Fruit fly (Drosophila melanogaster) whole organism, embryonic: ENCODE data around the gene Mkp3.
A peak's percentile ranks its signal among the peaks of the same experiment; 100 is the strongest.

Experiments
- Antp ChIP-seq: fragments of 200-800 bp; sonication (Bioruptor generic); optimal IDR thresholded peaks from 3 replicates; lab custom pipeline; 2016; ENCODE audit warnings: missing biosample characterization, missing genetic modification characterization
- Asciz ChIP-seq: fragments of 200-800 bp; sonication (Bioruptor generic); optimal IDR thresholded peaks from 2 replicates; lab custom pipeline; 2017; ENCODE audit warnings: missing biosample characterization, mild to moderate bottlenecking, missing genetic modification characterization, missing genetic modification reagents
- BtbVII ChIP-seq: fragments of 200-800 bp; sonication (Bioruptor generic); optimal IDR thresholded peaks from 3 replicates; lab custom pipeline; 2017; ENCODE audit warnings: missing biosample characterization, mild to moderate bottlenecking, missing genetic modification characterization
- CG10543 ChIP-seq: fragments of 200-800 bp; sonication (Bioruptor generic); optimal IDR thresholded peaks from 3 replicates; lab custom pipeline; 2017; ENCODE audit warnings: missing biosample characterization, mild to moderate bottlenecking, missing genetic modification characterization, moderate library complexity
- CG10654 ChIP-seq: fragments of 200-800 bp; sonication (Bioruptor generic); optimal IDR thresholded peaks from 2 replicates; lab custom pipeline; 2016; ENCODE audit warnings: missing biosample characterization, missing genetic modification characterization
- CG11093 ChIP-seq: fragments of 200-800 bp; sonication (Bioruptor generic); IDR thresholded peaks from 3 replicates; pipeline ENCODE4 v1.3.6; 2022; ENCODE audit warnings: missing biosample characterization, missing genetic modification characterization
- CG11247 ChIP-seq: fragments of 200-800 bp; sonication (Bioruptor generic); IDR thresholded peaks from 2 replicates; pipeline ENCODE4 v1.3.6; 2022; ENCODE audit warnings: missing biosample characterization, missing genetic modification characterization
- CG11456 ChIP-seq: fragments of 200-800 bp; sonication (Bioruptor generic); IDR thresholded peaks from 3 replicates; pipeline ENCODE4 v1.3.6; 2022; ENCODE audit warnings: missing biosample characterization, missing genetic modification characterization
- CG11723 ChIP-seq: fragments of 200-800 bp; sonication (Bioruptor generic); optimal IDR thresholded peaks from 2 replicates; lab custom pipeline; 2017; ENCODE audit warnings: missing biosample characterization, mild to moderate bottlenecking, missing genetic modification characterization
- CG1233 ChIP-seq: fragments of 200-800 bp; sonication (Bioruptor generic); optimal IDR thresholded peaks from 4 replicates; lab custom pipeline; 2018; ENCODE audit warnings: missing biosample characterization, mild to moderate bottlenecking, missing genetic modification characterization
- CG13123 ChIP-seq: fragments of 200-800 bp; sonication (Bioruptor generic); optimal IDR thresholded peaks from 2 replicates; lab custom pipeline; 2016; ENCODE audit warnings: missing biosample characterization, missing genetic modification characterization
- CG13287 ChIP-seq: fragments of 200-800 bp; sonication (Bioruptor generic); IDR thresholded peaks from 2 replicates; pipeline ENCODE4 v1.3.6; 2022; ENCODE audit warnings: missing biosample characterization, missing genetic modification characterization; ENCODE audit not compliant: partially characterized antibody
- CG14710 ChIP-seq: fragments of 200-800 bp; sonication (Bioruptor generic); optimal IDR thresholded peaks from 3 replicates; lab custom pipeline; 2019; ENCODE audit warnings: missing biosample characterization, mild to moderate bottlenecking, missing genetic modification characterization, moderate library complexity
- CG15601 ChIP-seq: fragments of 200-800 bp; sonication (Bioruptor generic); optimal IDR thresholded peaks from 3 replicates; lab custom pipeline; 2019; ENCODE audit warnings: missing biosample characterization, mild to moderate bottlenecking, missing genetic modification characterization, moderate library complexity
- CG17328 ChIP-seq: fragments of 200-800 bp; sonication (Bioruptor generic); IDR thresholded peaks from 2 replicates; pipeline ENCODE4 v1.3.6; 2022; ENCODE audit warnings: missing biosample characterization, missing genetic modification characterization
- CG17361 ChIP-seq: fragments of 200-800 bp; sonication (Bioruptor generic); IDR thresholded peaks from 3 replicates; pipeline ENCODE4 v1.3.6; 2022; ENCODE audit warnings: missing biosample characterization, missing genetic modification characterization
- CG2129 ChIP-seq: fragments of 200-800 bp; sonication (Bioruptor generic); IDR thresholded peaks from 2 replicates; pipeline ENCODE4 v1.3.6; 2022; ENCODE audit warnings: missing biosample characterization, missing genetic modification characterization; ENCODE audit not compliant: partially characterized antibody
- CG30431 ChIP-seq: fragments of 200-800 bp; sonication (Bioruptor generic); optimal IDR thresholded peaks from 2 replicates; lab custom pipeline; 2017; ENCODE audit warnings: missing biosample characterization, missing genetic modification characterization
- CG31365 ChIP-seq: fragments of 200-800 bp; sonication (Bioruptor generic); optimal IDR thresholded peaks from 2 replicates; lab custom pipeline; 2018; ENCODE audit warnings: missing biosample characterization, mild to moderate bottlenecking, missing genetic modification characterization
- CG32532 ChIP-seq: fragments of 200-800 bp; sonication (Bioruptor generic); IDR thresholded peaks from 2 replicates; pipeline ENCODE4 v1.3.6; 2022; ENCODE audit warnings: missing biosample characterization, missing genetic modification characterization
- CG3838 ChIP-seq: fragments of 200-800 bp; sonication (Bioruptor generic); optimal IDR thresholded peaks from 3 replicates; lab custom pipeline; 2016; ENCODE audit warnings: missing biosample characterization, missing genetic modification characterization
- CG4730 ChIP-seq: fragments of 200-800 bp; sonication (Bioruptor generic); IDR thresholded peaks from 2 replicates; pipeline ENCODE4 v1.3.6; 2022; ENCODE audit warnings: missing biosample characterization, missing genetic modification characterization
- CG5953 ChIP-seq: fragments of 200-800 bp; sonication (Bioruptor generic); IDR thresholded peaks from 2 replicates; pipeline ENCODE4 v1.3.6; 2022; ENCODE audit warnings: missing biosample characterization, missing genetic modification characterization
- CG6254 ChIP-seq: fragments of 200-800 bp; sonication (Bioruptor generic); optimal IDR thresholded peaks from 3 replicates; lab custom pipeline; 2017; ENCODE audit warnings: mild to moderate bottlenecking, missing biosample characterization, missing genetic modification reagents, missing genetic modification characterization
- CG6765 ChIP-seq: fragments of 200-800 bp; sonication (Bioruptor generic); optimal IDR thresholded peaks from 3 replicates; lab custom pipeline; 2017; ENCODE audit warnings: missing biosample characterization, mild to moderate bottlenecking, missing genetic modification characterization
- CG7357 ChIP-seq: fragments of 200-800 bp; sonication (Bioruptor generic); IDR thresholded peaks from 3 replicates; pipeline ENCODE4 v1.3.6; 2022; ENCODE audit warnings: missing biosample characterization, missing genetic modification characterization
- CG7963 ChIP-seq: fragments of 200-800 bp; sonication (Bioruptor generic); IDR thresholded peaks from 3 replicates; pipeline ENCODE4 v1.3.6; 2022; ENCODE audit warnings: missing biosample characterization, missing genetic modification characterization; ENCODE audit not compliant: partially characterized antibody
- CG8281 ChIP-seq: fragments of 200-800 bp; sonication (Bioruptor generic); optimal IDR thresholded peaks from 2 replicates; lab custom pipeline; 2018; ENCODE audit warnings: missing biosample characterization, mild to moderate bottlenecking, missing genetic modification characterization, moderate library complexity
- CG8478 ChIP-seq: fragments of >200 bp; optimal IDR thresholded peaks from 2 replicates; lab custom pipeline; 2018
- CG9727 ChIP-seq: fragments of 200-800 bp; sonication (Bioruptor generic); optimal IDR thresholded peaks from 3 replicates; lab custom pipeline; 2017; ENCODE audit warnings: missing biosample characterization, mild to moderate bottlenecking, missing genetic modification characterization
- Ets97D ChIP-seq: fragments of 200-800 bp; sonication (Bioruptor generic); optimal IDR thresholded peaks from 3 replicates; lab custom pipeline; 2016; ENCODE audit warnings: missing biosample characterization, missing genetic modification characterization
- Gug ChIP-seq: fragments of 200-800 bp; sonication (Bioruptor generic); IDR thresholded peaks from 4 replicates; pipeline ENCODE4 v1.3.6; 2022; ENCODE audit warnings: missing biosample characterization, missing genetic modification characterization
- Lpt ChIP-seq: fragments of >200 bp; optimal IDR thresholded peaks from 2 replicates; lab custom pipeline; 2018; ENCODE audit warnings: missing biosample characterization, missing genetic modification characterization
- Med ChIP-seq: fragments of 200-800 bp; sonication (Bioruptor generic); peaks from one replicate; lab custom pipeline; 2016; ENCODE audit warnings: missing biosample characterization, missing genetic modification characterization, mild to moderate bottlenecking, inconsistent platforms, moderate library complexity
- Neu2 ChIP-seq: fragments of 200-800 bp; sonication (Bioruptor generic); optimal IDR thresholded peaks from 3 replicates; lab custom pipeline; 2016; ENCODE audit warnings: missing biosample characterization, missing genetic modification characterization, borderline replicate concordance
- Sry-δ ChIP-seq: fragments of 200-800 bp; sonication (Bioruptor generic); optimal IDR thresholded peaks from 2 replicates; lab custom pipeline; 2016; ENCODE audit warnings: missing biosample characterization, missing genetic modification characterization
- aop ChIP-seq: fragments of 200-800 bp; sonication (Bioruptor generic); IDR thresholded peaks from 2 replicates; pipeline ENCODE4 v1.3.6; 2022; ENCODE audit warnings: missing biosample characterization, missing genetic modification characterization
- ara ChIP-seq: fragments of 200-800 bp; sonication (Bioruptor generic); IDR thresholded peaks from 2 replicates; pipeline ENCODE4 v1.3.6; 2022; ENCODE audit warnings: missing biosample characterization, missing genetic modification characterization
- az2 ChIP-seq: fragments of 200-800 bp; sonication (Bioruptor generic); optimal IDR thresholded peaks from 3 replicates; lab custom pipeline; 2016; ENCODE audit warnings: missing biosample characterization, missing genetic modification characterization
- btn ChIP-seq: fragments of 200-800 bp; sonication (Bioruptor generic); optimal IDR thresholded peaks from 2 replicates; lab custom pipeline; 2016; ENCODE audit warnings: missing biosample characterization, missing genetic modification characterization
- dati ChIP-seq: fragments of 200-800 bp; sonication (Bioruptor generic); IDR thresholded peaks from 2 replicates; pipeline ENCODE4 v1.3.6; 2022; ENCODE audit warnings: missing biosample characterization, missing genetic modification characterization
- gce ChIP-seq: fragments of 200-800 bp; sonication (Bioruptor generic); IDR thresholded peaks from 3 replicates; pipeline ENCODE4 v1.3.6; 2022; ENCODE audit warnings: missing biosample characterization, missing genetic modification characterization
- gcm ChIP-seq: fragments of 200-800 bp; sonication (Bioruptor generic); optimal IDR thresholded peaks from 2 replicates; lab custom pipeline; 2019; ENCODE audit warnings: missing biosample characterization, mild to moderate bottlenecking, missing genetic modification characterization, moderate library complexity
- hkb ChIP-seq, 2 experiments: fragments of 200-800 bp in 1 of 2; fragments of >200 bp in 1 of 2; sonication (Bioruptor generic) in 1 of 2; IDR thresholded peaks in 1 of 2; optimal IDR thresholded peaks in 1 of 2; 2 replicates each; pipeline versions ENCODE4 v1.3.6 to Lab custom; 2017 to 2022; ENCODE audit warnings: missing biosample characterization in 1 of 2, missing genetic modification characterization in 1 of 2
- nerfin-2 ChIP-seq: fragments of 200-800 bp; sonication (Bioruptor generic); IDR thresholded peaks from 2 replicates; pipeline ENCODE4 v1.3.6; 2022; ENCODE audit warnings: missing biosample characterization, missing genetic modification characterization; ENCODE audit not compliant: partially characterized antibody
- pita ChIP-seq: fragments of 200-800 bp; sonication (Bioruptor generic); optimal IDR thresholded peaks from 2 replicates; lab custom pipeline; 2017; ENCODE audit warnings: missing biosample characterization, mild to moderate bottlenecking, missing genetic modification characterization
- pzg ChIP-seq: fragments of 200-800 bp; sonication (Bioruptor generic); optimal IDR thresholded peaks from 3 replicates; lab custom pipeline; 2018; ENCODE audit warnings: missing biosample characterization, mild to moderate bottlenecking, missing genetic modification characterization, moderate library complexity
- row ChIP-seq: fragments of 200-800 bp; sonication (Bioruptor generic); IDR thresholded peaks from 3 replicates; pipeline ENCODE4 v1.3.6; 2022; ENCODE audit warnings: missing biosample characterization, missing genetic modification characterization
- slou ChIP-seq: fragments of 200-800 bp; sonication (Bioruptor generic); optimal IDR thresholded peaks from 3 replicates; lab custom pipeline; 2016; ENCODE audit warnings: missing biosample characterization, missing genetic modification characterization
- ssp ChIP-seq: fragments of 200-800 bp; sonication (Bioruptor generic); IDR thresholded peaks from 2 replicates; pipeline ENCODE4 v1.3.6; 2022; ENCODE audit warnings: missing biosample characterization, missing genetic modification characterization
- tio ChIP-seq: fragments of 200-800 bp; sonication (Bioruptor generic); optimal IDR thresholded peaks from 2 replicates; lab custom pipeline; 2017; ENCODE audit warnings: missing biosample characterization, missing genetic modification characterization, inconsistent platforms
- twi ChIP-seq: fragments of 200-800 bp; optimal IDR thresholded peaks from 2 replicates; lab custom pipeline; 2019; ENCODE audit warnings: missing biosample characterization, mild to moderate bottlenecking, missing genetic modification characterization, moderate library complexity

Gene Mkp3

dm6 chr3L:19073909-19074239 is 12.4 kb downstream of the Mkp3 start (continued):
- TF ChIP-seq CG1233 (GFP tag; lab: Kevin White, UChicago), result no peak
- TF ChIP-seq nerfin-2 (GFP tag; lab: Robert Waterston, UW), result no peak
- TF ChIP-seq BtbVII (GFP tag; lab: Kevin White, UChicago), result no peak
- peak; percentile 83; the same call in 2 of the 3 replicates for TF ChIP-seq CG17361 (GFP tag; lab: Robert Waterston, UW)
- TF ChIP-seq CG5953, result no peak
- peak; percentile 39 for TF ChIP-seq az2 (GFP tag; lab: Kevin White, UChicago)
- TF ChIP-seq pzg (GFP tag; lab: Kevin White, UChicago), result no peak
- TF ChIP-seq Lpt (GFP tag; lab: Kevin White, UChicago), result no peak
- no peak for TF ChIP-seq CG8478
- TF ChIP-seq CG10543 (GFP tag; lab: Kevin White, UChicago), result no peak
- no peak for TF ChIP-seq CG8281 (tag; lab: Kevin White, UChicago)
- TF ChIP-seq CG10654 (GFP tag; lab: Kevin White, UChicago), result no peak
- TF ChIP-seq dati (GFP tag; lab: Robert Waterston, UW), result no peak
- no peak for TF ChIP-seq CG4730 (GFP tag; lab: Robert Waterston, UW)
- TF ChIP-seq CG31365 (tag; lab: Kevin White, UChicago), result no peak
- TF ChIP-seq pita, result no peak
- TF ChIP-seq CG13287 (GFP tag; lab: Robert Waterston, UW), result no peak
- peak; percentile 30 for TF ChIP-seq Asciz (GFP tag; lab: Kevin White, UChicago)
- TF ChIP-seq CG11456, result no peak
- TF ChIP-seq hkb (optimal IDR thresholded peaks at IDR 0.05; lab: Kevin White, UChicago), result no peak
- TF ChIP-seq hkb (GFP tag; IDR thresholded peaks at IDR 0.05; lab: Robert Waterston, UW), result peak; percentile 26; the same call in 1 of the 2 replicates
- no peak for TF ChIP-seq CG17328 (GFP tag; lab: Robert Waterston, UW)
- TF ChIP-seq CG11093 (GFP tag; lab: Robert Waterston, UW), result no peak
- 0 out of 3 replicates have a peak, but pooled peaks have one; percentile 18 for TF ChIP-seq CG7357 (GFP tag; lab: Robert Waterston, UW)
- TF ChIP-seq Ets97D, result no peak
- TF ChIP-seq CG6765, result no peak
- peak; percentile 46 for TF ChIP-seq gcm (GFP tag; lab: Kevin White, UChicago)
- no peak for TF ChIP-seq CG30431 (GFP tag; lab: Kevin White, UChicago)
- no peak for TF ChIP-seq twi (tag; lab: Kevin White, UChicago)
- TF ChIP-seq CG14710, result peak; percentile 62
- no peak for TF ChIP-seq CG11247 (GFP tag; lab: Robert Waterston, UW)
- no peak for TF ChIP-seq Gug (GFP tag; lab: Robert Waterston, UW)
- no peak for TF ChIP-seq Antp
- no peak for TF ChIP-seq CG13123
- TF ChIP-seq Med, result no peak
- no peak for TF ChIP-seq tio
- no peak for TF ChIP-seq CG3838 (GFP tag; lab: Kevin White, UChicago)
- peak; percentile 63 for TF ChIP-seq CG15601
- no peak for TF ChIP-seq aop (GFP tag; lab: Robert Waterston, UW)
- no peak for TF ChIP-seq ssp (GFP tag; lab: Robert Waterston, UW)
- no peak for TF ChIP-seq Sry-δ (GFP tag; lab: Kevin White, UChicago)
- TF ChIP-seq row (GFP tag; lab: Robert Waterston, UW), result no peak; the same call in none of the 3 replicates
- TF ChIP-seq CG6254 (GFP tag; lab: Kevin White, UChicago), result peak; percentile 47
- TF ChIP-seq CG7963 (GFP tag; lab: Robert Waterston, UW), result no peak
- TF ChIP-seq Neu2 (GFP tag; lab: Kevin White, UChicago), result no peak
- peak; percentile 10 for TF ChIP-seq CG9727 (GFP tag; lab: Kevin White, UChicago)
- peak; percentile 54; the same call in 1 of the 2 replicates for TF ChIP-seq ara
- TF ChIP-seq CG2129 (GFP tag; lab: Robert Waterston, UW), result no peak
- no peak for TF ChIP-seq gce (GFP tag; lab: Robert Waterston, UW)
- no peak for TF ChIP-seq CG32532 (GFP tag; lab: Robert Waterston, UW)
- no peak for TF ChIP-seq btn (GFP tag; lab: Kevin White, UChicago)
- TF ChIP-seq slou (GFP tag; lab: Kevin White, UChicago), result no peak
- no peak for TF ChIP-seq CG11723 (GFP tag; lab: Kevin White, UChicago)
